Worm (Caenorhabditis elegans): Measurements from ENCODE around the gene lec-3.
A peak's percentile ranks its signal among the peaks of the same experiment; 100 is the strongest.

ce11 chrII:10044961-10045360 lies 54.0 kb downstream of the lec-3 start, which contains the start of the genes F52H3.11 and bath-38:
- TF ChIP-seq ztf-11 (tag; optimal IDR thresholded peaks at IDR 0.05), result no peak
- TF ChIP-seq unc-39 (tag; optimal IDR thresholded peaks at IDR 0.05), result no peak
- no peak for TF ChIP-seq nhr-12 (tag; optimal IDR thresholded peaks at IDR 0.05)
- no peak for TF ChIP-seq ceh-83 (GFP tag; optimal IDR thresholded peaks at IDR 0.05)
- TF ChIP-seq mep-1 (tag; optimal IDR thresholded peaks at IDR 0.05), result peak; percentile 47
- no peak for TF ChIP-seq elt-3 (tag; optimal IDR thresholded peaks at IDR 0.05)
- TF ChIP-seq elt-1 (tag; optimal IDR thresholded peaks at IDR 0.05; ENCODE audit: borderline replicate concordance, insufficient read depth), result no peak
- TF ChIP-seq nhr-2 (tag; optimal IDR thresholded peaks at IDR 0.05), result no peak

Measured in whole organism, mixed stage, embryonic.